Worm (Caenorhabditis elegans) whole organism, young adult: ENCODE data around the gene T09B9.4.

ENCODE experiments used
- F33H1.4 ChIP-seq: fragments of 200-800 bp; sonication (Bioruptor generic); IDR thresholded peaks from 2 replicates; pipeline ENCODE4 v1.3.6; 2022; ENCODE audit warnings: missing genetic modification reagents, missing genetic modification characterization, missing compliant biosample characterization
- F39B2.1 ChIP-seq: fragments of 200-800 bp; sonication (Bioruptor generic); IDR thresholded peaks from 2 replicates; pipeline ENCODE4 v1.3.6; 2022; ENCODE audit warnings: missing genetic modification reagents, missing genetic modification characterization, missing compliant biosample characterization
- F49E8.2 ChIP-seq: sonication (generic microtip); optimal IDR thresholded peaks from 3 replicates; lab custom pipeline; 2017; ENCODE audit warnings: missing genetic modification characterization, mild to moderate bottlenecking, missing compliant biosample characterization, antibody characterized with exemption, moderate library complexity; ENCODE audit not compliant: insufficient read depth
- K11D2.4 ChIP-seq: fragments of 200-800 bp; sonication (Bioruptor generic); IDR thresholded peaks from 2 replicates; pipeline ENCODE4 v1.3.6; 2022; ENCODE audit warnings: missing genetic modification reagents, missing genetic modification characterization, missing compliant biosample characterization
- K12H6.12 ChIP-seq: fragments of 200-800 bp; sonication (Bioruptor generic); optimal IDR thresholded peaks from 2 replicates; lab custom pipeline; 2018; ENCODE audit warnings: mild to moderate bottlenecking, missing genetic modification characterization, missing compliant biosample characterization
- akir-1 ChIP-seq: fragments of 200-800 bp; sonication (Bioruptor generic); optimal IDR thresholded peaks from 2 replicates; lab custom pipeline; 2018; ENCODE audit warnings: mild to moderate bottlenecking, missing genetic modification characterization, moderate library complexity, missing compliant biosample characterization
- attf-3 ChIP-seq: fragments of 200-800 bp; sonication (Bioruptor generic); conservative IDR thresholded peaks from 2 replicates; pipeline ENCODE4 v1.3.6; 2022; ENCODE audit warnings: missing genetic modification reagents, missing genetic modification characterization, missing compliant biosample characterization
- bed-1 ChIP-seq: fragments of 200-800 bp; sonication (Bioruptor generic); IDR thresholded peaks from 2 replicates; pipeline ENCODE4 v1.3.6; 2022; ENCODE audit warnings: missing genetic modification reagents, missing genetic modification characterization, missing compliant biosample characterization
- cebp-2 ChIP-seq: fragments of 200-800 bp; sonication (Bioruptor generic); IDR thresholded peaks from 2 replicates; pipeline ENCODE4 v1.3.6; 2022; ENCODE audit warnings: missing genetic modification characterization, missing compliant biosample characterization
- ceh-58 ChIP-seq: fragments of 200-800 bp; sonication (Bioruptor generic); IDR thresholded peaks from 2 replicates; pipeline ENCODE4 v1.3.6; 2022; ENCODE audit warnings: missing genetic modification characterization, missing compliant biosample characterization
- ceh-91 ChIP-seq: fragments of 200-800 bp; sonication (Bioruptor generic); IDR thresholded peaks from 2 replicates; pipeline ENCODE4 v1.3.6; 2022; ENCODE audit warnings: missing genetic modification reagents, missing genetic modification characterization, missing compliant biosample characterization
- dpl-1 ChIP-seq: fragments of 150-350 bp; optimal IDR thresholded peaks from 2 replicates; lab custom pipeline; 2014; ENCODE audit warnings: missing biosample characterization, missing genetic modification reagents, missing genetic modification characterization
- egrh-3 ChIP-seq: fragments of 200-800 bp; sonication (Bioruptor generic); IDR thresholded peaks from 2 replicates; pipeline ENCODE4 v1.3.6; 2022; ENCODE audit warnings: missing genetic modification reagents, missing genetic modification characterization, missing compliant biosample characterization
- ets-4 ChIP-seq: fragments of 200-800 bp; sonication (Bioruptor generic); optimal IDR thresholded peaks from 2 replicates; lab custom pipeline; 2018; ENCODE audit warnings: mild to moderate bottlenecking, missing genetic modification characterization, missing compliant biosample characterization
- him-1 ChIP-seq: sonication (generic microtip); optimal IDR thresholded peaks from 2 replicates; lab custom pipeline; 2016; ENCODE audit warnings: missing genotype, missing genetic modification reagents, missing genetic modification characterization, missing compliant biosample characterization
- hmg-1.2 ChIP-seq: fragments of 200-800 bp; sonication (Bioruptor generic); IDR thresholded peaks from 2 replicates; pipeline ENCODE4 v1.3.6; 2022; ENCODE audit warnings: missing genetic modification reagents, missing genetic modification characterization, missing compliant biosample characterization
- hsf-1 ChIP-seq: fragments of 200-800 bp; sonication (Bioruptor generic); IDR thresholded peaks from 2 replicates; pipeline ENCODE4 v1.3.6; 2022; ENCODE audit warnings: missing genetic modification reagents, missing genetic modification characterization, missing compliant biosample characterization
- let-607 ChIP-seq, 2 experiments: fragments of 200-800 bp in 1 of 2; sonication (Bioruptor generic) in 1 of 2; sonication (generic microtip) in 1 of 2; optimal IDR thresholded peaks; 2 replicates each; lab custom pipeline; 2016 to 2018; ENCODE audit warnings: mild to moderate bottlenecking in 2 of 2, missing compliant biosample characterization in 2 of 2, missing genetic modification characterization in 2 of 2, moderate library complexity in 2 of 2, missing genotype in 1 of 2
- lin-26 ChIP-seq: fragments of 200-800 bp; sonication (Bioruptor generic); IDR thresholded peaks from 2 replicates; pipeline ENCODE4 v1.3.6; 2022; ENCODE audit warnings: missing genetic modification reagents, missing genetic modification characterization, missing compliant biosample characterization
- madf-10 ChIP-seq: sonication (generic microtip); optimal IDR thresholded peaks from 2 replicates; lab custom pipeline; 2016; ENCODE audit warnings: mild to moderate bottlenecking, missing genetic modification characterization, missing compliant biosample characterization
- madf-6 ChIP-seq: fragments of 200-800 bp; sonication (Bioruptor generic); IDR thresholded peaks from 2 replicates; pipeline ENCODE4 v1.3.6; 2022; ENCODE audit warnings: missing genetic modification reagents, missing genetic modification characterization, missing compliant biosample characterization
- mcd-1 ChIP-seq: fragments of 200-800 bp; sonication (Bioruptor generic); IDR thresholded peaks from 2 replicates; pipeline ENCODE4 v1.3.6; 2022; ENCODE audit warnings: missing genetic modification reagents, missing genetic modification characterization, missing compliant biosample characterization
- mel-28 ChIP-seq: sonication (generic microtip); optimal IDR thresholded peaks from 2 replicates; lab custom pipeline; 2016; ENCODE audit warnings: borderline replicate concordance, mild to moderate bottlenecking, missing genetic modification characterization, missing compliant biosample characterization
- nfya-1 ChIP-seq: sonication (generic microtip); optimal IDR thresholded peaks from 2 replicates; lab custom pipeline; 2017; ENCODE audit warnings: antibody characterized with exemption, missing compliant biosample characterization, missing genetic modification characterization, borderline replicate concordance; ENCODE audit not compliant: insufficient read depth
- nhr-120 ChIP-seq: fragments of 200-800 bp; sonication (Bioruptor generic); IDR thresholded peaks from 2 replicates; pipeline ENCODE4 v1.3.6; 2022; ENCODE audit warnings: missing genetic modification characterization, missing compliant biosample characterization
- rpc-1 ChIP-seq, 2 experiments: fragments of 150-350 bp in 1 of 2; sonication (generic microtip) in 1 of 2; optimal IDR thresholded peaks; 2 replicates each; lab custom pipeline; 2014 to 2018; ENCODE audit warnings: missing biosample characterization in 1 of 2, missing genetic modification characterization in 1 of 2, missing genetic modification reagents in 1 of 2, missing genotype in 1 of 2
- snpc-1.3 ChIP-seq: sonication (generic microtip); optimal IDR thresholded peaks from 2 replicates; lab custom pipeline; 2017; ENCODE audit warnings: missing genetic modification characterization, mild to moderate bottlenecking, missing compliant biosample characterization, antibody characterized with exemption, moderate library complexity, missing genotype, missing genetic modification reagents; ENCODE audit not compliant: insufficient read depth
- snpc-3.4 ChIP-seq: sonication (generic microtip); optimal IDR thresholded peaks from 2 replicates; lab custom pipeline; 2017; ENCODE audit warnings: missing genetic modification characterization, mild to moderate bottlenecking, missing compliant biosample characterization, antibody characterized with exemption, moderate library complexity, missing genotype, missing genetic modification reagents
- somi-1 ChIP-seq: fragments of 200-800 bp; sonication (Bioruptor generic); optimal IDR thresholded peaks from 2 replicates; lab custom pipeline; 2018; ENCODE audit warnings: mild to moderate bottlenecking, missing genetic modification characterization, missing compliant biosample characterization
- xnd-1 ChIP-seq: sonication (generic microtip); optimal IDR thresholded peaks from 2 replicates; lab custom pipeline; 2016; ENCODE audit warnings: missing genotype, missing genetic modification reagents, missing genetic modification characterization, missing compliant biosample characterization
- ztf-18 ChIP-seq: sonication (generic microtip); optimal IDR thresholded peaks from 2 replicates; lab custom pipeline; 2016; ENCODE audit warnings: missing genotype, mild to moderate bottlenecking, missing genetic modification characterization, missing compliant biosample characterization
- ztf-25 ChIP-seq: fragments of 200-800 bp; sonication (Bioruptor generic); IDR thresholded peaks from 2 replicates; pipeline ENCODE4 v1.3.6; 2022; ENCODE audit warnings: missing genetic modification reagents, missing genetic modification characterization, missing compliant biosample characterization
- ztf-26 ChIP-seq: sonication (generic microtip); optimal IDR thresholded peaks from 2 replicates; lab custom pipeline; 2017; ENCODE audit warnings: missing genetic modification characterization, missing compliant biosample characterization

The T09B9.4 gene

ce11 chrX:9803603-9804002 lies 29.5 kb upstream of the T09B9.4 start:
- TF ChIP-seq madf-6 (no peak), egrh-3 (GFP tag; lab: Robert Waterston, UW) (no peak), bed-1 (GFP tag; lab: Robert Waterston, UW) (no peak), dpl-1 (GFP tag; lab: Kevin White, UChicago) (no peak), attf-3 (GFP tag; lab: Robert Waterston, UW) (no peak), nfya-1 (no peak)

ce11 chrX:9798530-9798929 lies 24.4 kb upstream of the T09B9.4 start, which contains the start of gene F36G3.3:
TSS of gene F36G3.3 (plus strand) at chrX:9798835.
- no peak for TF ChIP-seq hmg-1.2 (GFP tag; lab: Robert Waterston, UW)
- TF ChIP-seq ceh-91 (GFP tag; lab: Robert Waterston, UW): no peak
- no peak for TF ChIP-seq madf-10 (tag; lab: Kevin White, UChicago)
- no peak for TF ChIP-seq cebp-2 (GFP tag; lab: Robert Waterston, UW)
- TF ChIP-seq F33H1.4 (GFP tag; lab: Robert Waterston, UW): no peak
- TF ChIP-seq hsf-1: no peak
- no peak for TF ChIP-seq ztf-26
- no peak for TF ChIP-seq snpc-1.3 (tag; lab: Kevin White, UChicago)
- TF ChIP-seq, all 124 proteins: peak for 0

ce11 chrX:9796063-9796462 lies 21.9 kb upstream of the T09B9.4 start:
- no peak for TF ChIP-seq attf-3 (GFP tag; lab: Robert Waterston, UW)
- no peak for TF ChIP-seq F39B2.1 (GFP tag; lab: Robert Waterston, UW)
- TF ChIP-seq rpc-1 (optimal IDR thresholded peaks at IDR 0.05; lab: Kevin White, UChicago): no peak
- TF ChIP-seq rpc-1 (tag; optimal IDR thresholded peaks at IDR 0.05; lab: Kevin White, UChicago): no peak
- TF ChIP-seq K12H6.12 (tag; lab: Kevin White, UChicago): no peak
- no peak for TF ChIP-seq F49E8.2 (tag; lab: Kevin White, UChicago)
- TF ChIP-seq xnd-1 (tag; lab: Kevin White, UChicago): no peak

- TF ChIP-seq nhr-120 (GFP tag; lab: Robert Waterston, UW) (no peak), lin-26 (GFP tag; lab: Robert Waterston, UW) (no peak), somi-1 (GFP tag; lab: Kevin White, UChicago) (no peak), ets-4 (GFP tag; lab: Kevin White, UChicago) (no peak), cebp-2 (GFP tag; lab: Robert Waterston, UW) (no peak), mcd-1 (no peak), let-607 (tag; optimal IDR thresholded peaks at IDR 0.05; lab: Kevin White, UChicago) (no peak), ztf-25 (GFP tag; lab: Robert Waterston, UW) (no peak), mel-28 (tag; lab: Kevin White, UChicago) (no peak), dpl-1 (GFP tag; lab: Kevin White, UChicago) (no peak), akir-1 (GFP tag; lab: Kevin White, UChicago) (no peak), ceh-58 (GFP tag; lab: Robert Waterston, UW) (no peak), ztf-18 (tag; lab: Kevin White, UChicago) (no peak), him-1 (tag; lab: Kevin White, UChicago) (no peak), snpc-3.4 (no peak), snpc-1.3 (tag; lab: Kevin White, UChicago) (no peak), K11D2.4 (no peak)
- TF ChIP-seq, all 124 proteins: peak for 0
These were observed 21.4 kb upstream of the T09B9.4 start for ce11 chrX:9795579-9795978.
